Worm (Caenorhabditis elegans) whole organism, L4 larva: ENCODE data around the gene cee-1.

Experiments
- F26F4.8 ChIP-seq: fragments of 200-800 bp; sonication (Bioruptor generic); conservative IDR thresholded peaks from 2 replicates; pipeline ENCODE4 v1.3.6; 2022; ENCODE audit warnings: missing genetic modification characterization, missing compliant biosample characterization
- Y48G9A.11 ChIP-seq: fragments of 200-800 bp; sonication (Bioruptor generic); IDR thresholded peaks from 2 replicates; pipeline ENCODE4 v1.3.6; 2022; ENCODE audit warnings: missing genetic modification reagents, missing genetic modification characterization, missing compliant biosample characterization
- Y5F2A.4 ChIP-seq: fragments of 200-800 bp; sonication (Bioruptor generic); optimal IDR thresholded peaks from 2 replicates; lab custom pipeline; 2018; ENCODE audit warnings: mild to moderate bottlenecking, missing genetic modification characterization, missing compliant biosample characterization
- ZK546.5 ChIP-seq, 2 experiments: sonication (generic microtip); optimal IDR thresholded peaks; 2 replicates each; lab custom pipeline; 2017; ENCODE audit warnings: missing biosample characterization in 2 of 2, missing genetic modification characterization in 2 of 2
- aha-1 ChIP-seq: fragments of 150-350 bp; peaks from one replicate; lab custom pipeline; 2014; ENCODE audit warnings: missing biosample characterization, missing genetic modification characterization
- ama-1 ChIP-seq: fragments of 150-350 bp; optimal IDR thresholded peaks from 2 replicates; lab custom pipeline; 2014; ENCODE audit warnings: inconsistent platforms, mixed read lengths
- ceh-28 ChIP-seq: fragments of 150-350 bp; optimal IDR thresholded peaks from 2 replicates; lab custom pipeline; 2014; ENCODE audit warnings: missing biosample characterization, missing genetic modification reagents, missing genetic modification characterization
- ceh-62 ChIP-seq: sonication (generic microtip); optimal IDR thresholded peaks from 2 replicates; lab custom pipeline; 2017; ENCODE audit warnings: missing biosample characterization, missing genetic modification characterization
- cey-2 ChIP-seq: sonication (generic microtip); optimal IDR thresholded peaks from 3 replicates; lab custom pipeline; 2017; ENCODE audit warnings: missing genetic modification characterization, mild to moderate bottlenecking, missing compliant biosample characterization, antibody characterized with exemption, borderline replicate concordance; ENCODE audit not compliant: insufficient read depth
- daf-19 ChIP-seq: fragments of 200-800 bp; sonication (Bioruptor generic); conservative IDR thresholded peaks from 2 replicates; pipeline ENCODE4 v1.3.6; 2022; ENCODE audit warnings: missing genetic modification characterization, missing compliant biosample characterization
- daf-8 ChIP-seq: fragments of 200-800 bp; sonication (Bioruptor generic); IDR thresholded peaks from 2 replicates; pipeline ENCODE4 v1.3.6; 2022; ENCODE audit warnings: missing genetic modification characterization, missing compliant biosample characterization
- dmd-8 ChIP-seq: fragments of 200-800 bp; sonication (Bioruptor generic); IDR thresholded peaks from 2 replicates; pipeline ENCODE4 v1.3.6; 2022; ENCODE audit warnings: missing genetic modification characterization, missing compliant biosample characterization
- duxl-1 ChIP-seq: sonication (generic microtip); optimal IDR thresholded peaks from 2 replicates; lab custom pipeline; 2016; ENCODE audit warnings: mild to moderate bottlenecking, missing genetic modification characterization, moderate library complexity, missing compliant biosample characterization; ENCODE audit not compliant: poor library complexity
- dve-1 ChIP-seq: sonication (generic microtip); optimal IDR thresholded peaks from 2 replicates; lab custom pipeline; 2017; ENCODE audit warnings: antibody characterized with exemption, mild to moderate bottlenecking, missing genetic modification characterization, missing compliant biosample characterization; ENCODE audit not compliant: insufficient read depth
- egl-43 ChIP-seq: fragments of 200-800 bp; sonication (Bioruptor generic); IDR thresholded peaks from 2 replicates; pipeline ENCODE4 v1.3.6; 2022; ENCODE audit warnings: missing genetic modification reagents, missing genetic modification characterization, missing compliant biosample characterization
- fkh-10 ChIP-seq: fragments of 150-350 bp; optimal IDR thresholded peaks from 2 replicates; lab custom pipeline; 2014; ENCODE audit warnings: missing biosample characterization, missing genetic modification reagents, missing genetic modification characterization
- fos-1 ChIP-seq: fragments of 150-350 bp; optimal IDR thresholded peaks from 2 replicates; lab custom pipeline; 2014; ENCODE audit warnings: missing biosample characterization, missing genetic modification characterization
- gei-8 ChIP-seq: fragments of 200-800 bp; sonication (Bioruptor generic); optimal IDR thresholded peaks from 2 replicates; lab custom pipeline; 2018; ENCODE audit warnings: mild to moderate bottlenecking, missing genetic modification characterization, missing compliant biosample characterization
- lin-15B ChIP-seq: fragments of 150-350 bp; sonication (generic microtip); optimal IDR thresholded peaks from 3 replicates; lab custom pipeline; 2014; ENCODE audit warnings: missing biosample characterization, missing genetic modification characterization
- lin-29 ChIP-seq: fragments of 200-800 bp; sonication (Bioruptor generic); IDR thresholded peaks from 2 replicates; pipeline ENCODE4 v1.3.6; 2022; ENCODE audit warnings: missing genetic modification reagents, missing genetic modification characterization, missing compliant biosample characterization
- mdl-1 ChIP-seq, 2 experiments: fragments of 150-350 bp in 1 of 2; sonication (generic microtip) in 1 of 2; optimal IDR thresholded peaks; 2 replicates each; lab custom pipeline; 2014 to 2017; ENCODE audit warnings: missing biosample characterization in 2 of 2, missing genetic modification characterization in 2 of 2
- mdt-29 ChIP-seq: fragments of 200-800 bp; sonication (Bioruptor generic); IDR thresholded peaks from 2 replicates; pipeline ENCODE4 v1.3.6; 2022; ENCODE audit warnings: missing genetic modification reagents, missing genetic modification characterization, missing compliant biosample characterization
- mep-1 ChIP-seq: fragments of 150-350 bp; sonication (generic microtip); optimal IDR thresholded peaks from 3 replicates; lab custom pipeline; 2014; ENCODE audit warnings: missing biosample characterization, missing genetic modification characterization
- mes-2 ChIP-seq: sonication (generic microtip); optimal IDR thresholded peaks from 2 replicates; lab custom pipeline; 2016; ENCODE audit warnings: missing genotype, mild to moderate bottlenecking, missing genetic modification characterization, missing compliant biosample characterization; ENCODE audit not compliant: poor library complexity, severe bottlenecking
- mxl-2 ChIP-seq: fragments of 200-800 bp; sonication (Bioruptor generic); conservative IDR thresholded peaks from 2 replicates; pipeline ENCODE4 v1.3.6; 2022; ENCODE audit warnings: missing genetic modification reagents, missing genetic modification characterization, missing compliant biosample characterization
- nhr-237 ChIP-seq: sonication (generic microtip); optimal IDR thresholded peaks from 2 replicates; lab custom pipeline; 2017; ENCODE audit warnings: missing biosample characterization, missing genetic modification characterization
- nhr-28 ChIP-seq: fragments of 150-350 bp; optimal IDR thresholded peaks from 2 replicates; lab custom pipeline; 2014; ENCODE audit warnings: missing biosample characterization, missing genetic modification characterization
- nhr-6 ChIP-seq: fragments of 150-350 bp; optimal IDR thresholded peaks from 2 replicates; lab custom pipeline; 2014; ENCODE audit warnings: missing biosample characterization, missing genetic modification characterization
- snpc-4 ChIP-seq: fragments of 150-350 bp; optimal IDR thresholded peaks from 2 replicates; lab custom pipeline; 2014; ENCODE audit warnings: missing biosample characterization, missing genetic modification characterization
- tag-97 ChIP-seq: fragments of 200-800 bp; sonication (Bioruptor generic); IDR thresholded peaks from 2 replicates; pipeline ENCODE4 v1.3.6; 2022; ENCODE audit warnings: missing genetic modification characterization, missing compliant biosample characterization
- tra-1 ChIP-seq: fragments of 200-800 bp; sonication (Bioruptor generic); IDR thresholded peaks from 2 replicates; pipeline ENCODE4 v1.3.6; 2022; ENCODE audit warnings: missing genetic modification reagents, missing genetic modification characterization, missing compliant biosample characterization
- unc-62 ChIP-seq, 3 experiments: fragments of 150-350 bp in 1 of 3; sonication (generic microtip); optimal IDR thresholded peaks in 2 of 3; peaks in 1 of 3; 1 replicate in 1 of 3; 2 replicates in 2 of 3; lab custom pipeline; 2014 to 2017; ENCODE audit warnings: missing biosample characterization in 3 of 3, missing genetic modification characterization in 3 of 3, missing genetic modification reagents in 3 of 3, missing genotype in 1 of 3
- zag-1 ChIP-seq: fragments of 150-350 bp; optimal IDR thresholded peaks from 2 replicates; lab custom pipeline; 2014; ENCODE audit warnings: missing biosample characterization, missing genetic modification characterization
- zfp-2 ChIP-seq: sonication (generic microtip); optimal IDR thresholded peaks from 2 replicates; lab custom pipeline; 2016; ENCODE audit warnings: mild to moderate bottlenecking, missing genetic modification characterization, missing compliant biosample characterization
- zip-2 ChIP-seq: fragments of 150-350 bp; optimal IDR thresholded peaks from 2 replicates; lab custom pipeline; 2014; ENCODE audit warnings: missing biosample characterization, missing genetic modification characterization
- ztf-7 ChIP-seq: fragments of 150-350 bp; optimal IDR thresholded peaks from 2 replicates; lab custom pipeline; 2014; ENCODE audit warnings: missing biosample characterization, missing genetic modification characterization

The cee-1 gene

ce11 chrIII:4952970-4953369 lies 40.5 kb downstream of the cee-1 start:
- TF ChIP-seq daf-8 (GFP tag; lab: Robert Waterston, UW) (no peak), dve-1 (tag; lab: Kevin White, UChicago) (no peak), ztf-7 (tag; lab: Kevin White, UChicago) (no peak), lin-29 (GFP tag; lab: Robert Waterston, UW) (no peak), gei-8 (no peak), ceh-62 (tag; lab: Kevin White, UChicago) (no peak), snpc-4 (tag; lab: Kevin White, UChicago) (no peak), ceh-28 (tag; lab: Kevin White, UChicago) (no peak), mdl-1 (tag; optimal IDR thresholded peaks at IDR 0.05; lab: Kevin White, UChicago) (no peak), nhr-6 (tag; lab: Kevin White, UChicago) (no peak), nhr-237 (tag; lab: Kevin White, UChicago) (no peak), mep-1 (tag; lab: Kevin White, UChicago) (no peak)

ce11 chrIII:4956566-4956965 lies 44.1 kb downstream of the cee-1 start, which contains the start of gene C26E6.1:
Gene C26E6.1, plus strand, starts transcription at chrIII:4956866.
- TF ChIP-seq unc-62 (GFP tag; optimal IDR thresholded peaks at IDR 0.05 in 1 of 2; lab: Kevin White, UChicago), result peak in 1 of 2 experiments; percentile 25
- TF ChIP-seq unc-62 (tag; optimal IDR thresholded peaks at IDR 0.05; lab: Kevin White, UChicago), result no peak
- TF ChIP-seq mes-2 (tag; lab: Kevin White, UChicago), result no peak

- TF ChIP-seq egl-43 (no peak), fkh-10 (GFP tag; lab: Kevin White, UChicago) (no peak), zip-2 (tag; lab: Kevin White, UChicago) (no peak), cey-2 (tag; lab: Kevin White, UChicago) (no peak), ceh-62 (tag; lab: Kevin White, UChicago) (no peak), tag-97 (GFP tag; lab: Robert Waterston, UW) (no peak), daf-8 (GFP tag; lab: Robert Waterston, UW) (no peak)
Observed at ce11 chrIII:4960204-4960603, 47.7 kb downstream of the cee-1 start, which contains the start of gene C27F2.4. Gene C27F2.4, minus strand, starts transcription at chrIII:4960304.

ce11 chrIII:4961281-4961680 lies 48.8 kb downstream of the cee-1 start:
- TF ChIP-seq duxl-1 (tag; lab: Kevin White, UChicago) (peak; percentile 0), aha-1 (tag; lab: Kevin White, UChicago) (peak; percentile 58), Y5F2A.4 (GFP tag; lab: Kevin White, UChicago) (no peak), unc-62 (GFP tag; optimal IDR thresholded peaks at IDR 0.05 in 1 of 2; lab: Kevin White, UChicago) (peak in 1 of 2 experiments; percentile 98), unc-62 (tag; optimal IDR thresholded peaks at IDR 0.05; lab: Kevin White, UChicago) (no peak), ama-1 (peak; percentile 18), dmd-8 (GFP tag; lab: Robert Waterston, UW) (0 out of 2 replicates have a peak, but pooled peaks have one; percentile 16), zag-1 (tag; lab: Kevin White, UChicago) (no peak), Y48G9A.11 (GFP tag; lab: Robert Waterston, UW) (0 out of 2 replicates have a peak, but pooled peaks have one; percentile 18), fos-1 (tag; lab: Kevin White, UChicago) (no peak), ZK546.5 (tag; optimal IDR thresholded peaks at IDR 0.05; lab: Kevin White, UChicago) (no peak)
- TF ChIP-seq, all 104 proteins: peak for 6

DNA sequence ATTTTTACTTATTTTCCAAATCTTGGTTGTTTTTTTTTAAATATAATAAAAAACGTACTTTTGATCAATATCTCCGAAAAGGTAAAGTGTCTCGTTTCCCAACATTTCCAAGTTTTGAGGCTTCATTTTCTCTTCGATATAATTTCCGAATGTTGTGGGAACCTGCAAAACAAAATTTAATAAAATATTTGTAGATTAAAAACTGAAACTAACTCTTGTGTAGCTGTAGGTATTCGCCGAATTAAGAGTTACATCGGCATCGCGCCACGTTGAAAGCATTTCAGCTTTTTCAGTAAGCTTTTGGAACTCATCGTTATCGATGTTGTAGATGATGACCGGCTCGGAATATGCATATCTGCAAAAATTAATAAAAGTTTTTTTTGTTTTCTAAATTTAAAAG lies 49.9 kb downstream of the cee-1 start, which contains the start of gene vps-22:
Gene vps-22, minus strand, starts transcription at position 101 of the 400 bp plus-strand sequence.
- TF ChIP-seq F26F4.8 (GFP tag; lab: Robert Waterston, UW) (no peak), daf-19 (GFP tag; lab: Robert Waterston, UW) (no peak), tra-1 (GFP tag; lab: Robert Waterston, UW) (no peak), Y48G9A.11 (GFP tag; lab: Robert Waterston, UW) (no peak), mxl-2 (GFP tag; lab: Robert Waterston, UW) (no peak), zfp-2 (tag; lab: Kevin White, UChicago) (no peak), nhr-28 (tag; lab: Kevin White, UChicago) (no peak), mdt-29 (no peak), lin-15B (tag; lab: Kevin White, UChicago) (no peak), egl-43 (no peak)
